Worm (Caenorhabditis elegans) whole organism, L2 larva: ENCODE data around the gene qua-1.
A peak's percentile ranks its signal among the peaks of the same experiment; 100 is the strongest.

Experiments
- C34F6.9 ChIP-seq: fragments of 150-350 bp; optimal IDR thresholded peaks from 2 replicates; lab custom pipeline; 2014; ENCODE audit warnings: missing biosample characterization, missing genetic modification characterization
- F13H6.1 ChIP-seq: sonication (generic microtip); optimal IDR thresholded peaks from 2 replicates; lab custom pipeline; 2016; ENCODE audit warnings: missing genetic modification characterization, missing compliant biosample characterization
- ZK546.5 ChIP-seq: sonication (generic microtip); optimal IDR thresholded peaks from 2 replicates; lab custom pipeline; 2017; ENCODE audit warnings: missing biosample characterization, missing genetic modification characterization
- alr-1 ChIP-seq: fragments of 150-350 bp; optimal IDR thresholded peaks from 2 replicates; lab custom pipeline; 2014; ENCODE audit warnings: missing biosample characterization, missing genetic modification characterization
- blmp-1 ChIP-seq: sonication (generic microtip); optimal IDR thresholded peaks from 2 replicates; lab custom pipeline; 2017; ENCODE audit warnings: missing genetic modification characterization, mild to moderate bottlenecking, missing compliant biosample characterization, antibody characterized with exemption, moderate library complexity; ENCODE audit not compliant: insufficient read depth
- ceh-16 ChIP-seq: fragments of 150-350 bp; optimal IDR thresholded peaks from 2 replicates; lab custom pipeline; 2014; ENCODE audit warnings: missing biosample characterization, missing genetic modification characterization
- dmd-4 ChIP-seq: sonication (generic microtip); optimal IDR thresholded peaks from 2 replicates; lab custom pipeline; 2017; ENCODE audit warnings: missing biosample characterization, missing genetic modification characterization
- elt-1 ChIP-seq: fragments of 150-350 bp; optimal IDR thresholded peaks from 2 replicates; lab custom pipeline; 2014; ENCODE audit warnings: missing biosample characterization, missing genetic modification characterization
- elt-3 ChIP-seq: sonication (generic microtip); optimal IDR thresholded peaks from 2 replicates; lab custom pipeline; 2017; ENCODE audit warnings: missing biosample characterization, missing genetic modification characterization
- fos-1 ChIP-seq: fragments of 150-350 bp; optimal IDR thresholded peaks from 2 replicates; lab custom pipeline; 2014; ENCODE audit warnings: missing biosample characterization, missing genetic modification characterization
- lin-11 ChIP-seq: fragments of 150-350 bp; sonication (generic microtip); optimal IDR thresholded peaks from 2 replicates; lab custom pipeline; 2014; ENCODE audit warnings: missing biosample characterization, missing genetic modification characterization, inconsistent platforms, mixed read lengths
- lsy-2 ChIP-seq, 2 experiments: fragments of 150-350 bp in 1 of 2; sonication (generic microtip) in 1 of 2; optimal IDR thresholded peaks; 2 replicates each; lab custom pipeline; 2014 to 2017; ENCODE audit warnings: missing biosample characterization in 2 of 2, missing genetic modification characterization in 2 of 2
- mab-5 ChIP-seq: fragments of 150-350 bp; optimal IDR thresholded peaks from 2 replicates; lab custom pipeline; 2014; ENCODE audit warnings: missing biosample characterization, missing genetic modification characterization
- mdl-1 ChIP-seq, 2 experiments: fragments of 150-350 bp in 1 of 2; sonication (generic microtip) in 1 of 2; optimal IDR thresholded peaks; 2 replicates each; lab custom pipeline; 2017; ENCODE audit warnings: missing biosample characterization in 2 of 2, missing genetic modification characterization in 2 of 2
- nhr-129 ChIP-seq: fragments of 150-350 bp; optimal IDR thresholded peaks from 2 replicates; lab custom pipeline; 2014; ENCODE audit warnings: missing biosample characterization, missing genetic modification characterization
- nhr-21 ChIP-seq: fragments of 150-350 bp; optimal IDR thresholded peaks from 2 replicates; lab custom pipeline; 2014; ENCODE audit warnings: missing biosample characterization, missing genetic modification characterization
- nhr-25 ChIP-seq: fragments of 150-350 bp; sonication (generic microtip); optimal IDR thresholded peaks from 3 replicates; lab custom pipeline; 2014; ENCODE audit warnings: missing biosample characterization, missing genetic modification characterization
- nhr-6 ChIP-seq: fragments of 150-350 bp; optimal IDR thresholded peaks from 2 replicates; lab custom pipeline; 2014; ENCODE audit warnings: missing biosample characterization, missing genetic modification characterization
- nhr-77 ChIP-seq: fragments of 150-350 bp; optimal IDR thresholded peaks from 2 replicates; lab custom pipeline; 2014; ENCODE audit warnings: missing biosample characterization, missing genetic modification characterization
- sem-4 ChIP-seq: fragments of 150-350 bp; optimal IDR thresholded peaks from 2 replicates; lab custom pipeline; 2014; ENCODE audit warnings: missing biosample characterization, missing genetic modification reagents, missing genetic modification characterization
- skn-1 ChIP-seq: sonication (generic microtip); optimal IDR thresholded peaks from 2 replicates; lab custom pipeline; 2017; ENCODE audit warnings: missing biosample characterization, missing genetic modification characterization
- sma-3 ChIP-seq: sonication (generic microtip); optimal IDR thresholded peaks from 2 replicates; lab custom pipeline; 2016; ENCODE audit warnings: missing genetic modification reagents, missing genetic modification characterization, missing compliant biosample characterization
- sma-9 ChIP-seq, 2 experiments: fragments of 150-350 bp in 1 of 2; sonication (generic microtip) in 1 of 2; optimal IDR thresholded peaks; 2 replicates each; lab custom pipeline; 2014 to 2016; ENCODE audit warnings: missing genetic modification characterization in 2 of 2, mild to moderate bottlenecking in 1 of 2, missing biosample characterization in 1 of 2, missing compliant biosample characterization in 1 of 2, missing genetic modification reagents in 1 of 2, moderate library complexity in 1 of 2
- unc-55 ChIP-seq: fragments of 150-350 bp; sonication (generic microtip); optimal IDR thresholded peaks from 3 replicates; lab custom pipeline; 2014; ENCODE audit warnings: missing biosample characterization, missing genetic modification reagents, missing genetic modification characterization
- zag-1 ChIP-seq: fragments of 150-350 bp; optimal IDR thresholded peaks from 2 replicates; lab custom pipeline; 2014; ENCODE audit warnings: missing biosample characterization, missing genetic modification characterization
- ztf-1 ChIP-seq: fragments of 200-800 bp; sonication (Bioruptor generic); conservative IDR thresholded peaks from 2 replicates; pipeline ENCODE4 v1.3.6; 2022; ENCODE audit warnings: missing genetic modification characterization, missing compliant biosample characterization
- ztf-11 ChIP-seq: sonication (generic microtip); optimal IDR thresholded peaks from 2 replicates; lab custom pipeline; 2017; ENCODE audit warnings: missing biosample characterization, missing genetic modification characterization
- ztf-4 ChIP-seq: fragments of 150-350 bp; optimal IDR thresholded peaks from 2 replicates; lab custom pipeline; 2014; ENCODE audit warnings: missing biosample characterization, missing genetic modification characterization

Gene qua-1

DNA sequence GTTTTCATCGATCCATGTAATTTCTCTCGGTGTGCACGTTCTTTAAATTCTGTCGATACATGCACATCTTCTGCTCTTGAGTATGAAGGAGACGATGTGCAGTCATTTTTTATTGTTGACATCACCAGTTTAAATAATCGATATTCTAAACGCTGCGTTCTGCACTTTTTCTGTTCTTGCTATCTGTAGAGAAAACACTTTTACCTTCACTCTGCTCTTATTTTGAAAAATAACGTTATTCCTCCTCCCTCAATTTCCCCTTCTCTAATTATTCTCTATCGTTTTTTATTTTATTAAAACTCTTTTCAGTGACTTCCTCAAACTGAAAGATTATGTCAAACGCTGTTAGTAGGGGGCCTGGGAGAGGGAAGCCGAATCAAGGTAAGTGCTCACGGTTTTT is 18.3 kb downstream of the qua-1 start, which contains the start of gene ifg-1:
TSS of gene ifg-1 (plus strand) at position 301 of the 400 bp plus-strand sequence.
- no peak for TF ChIP-seq sma-9 (GFP tag; optimal IDR thresholded peaks at IDR 0.05; lab: Kevin White, UChicago)
- TF ChIP-seq sma-9 (tag; optimal IDR thresholded peaks at IDR 0.05; lab: Kevin White, UChicago): no peak

DNA sequence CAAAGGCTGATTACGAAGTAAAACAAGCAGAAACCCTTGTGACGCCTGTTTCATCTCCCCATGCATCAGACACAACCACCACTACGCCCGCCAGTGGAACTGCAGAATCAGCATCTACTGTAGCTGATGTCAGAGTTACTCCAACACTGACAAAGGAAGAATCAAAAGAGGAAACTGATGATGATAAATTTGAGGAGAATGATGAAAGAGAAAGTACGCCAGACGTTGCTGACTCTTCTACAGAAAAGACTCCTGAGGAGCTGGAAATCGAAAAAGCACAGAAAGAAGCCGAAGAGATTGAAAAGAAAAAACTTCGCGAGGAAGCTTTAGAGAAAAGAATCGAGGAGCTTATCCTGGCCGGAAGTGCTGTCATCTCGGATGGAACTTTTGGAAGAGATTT is 19.7 kb downstream of the qua-1 start:
- no peak for TF ChIP-seq elt-1 (tag; lab: Kevin White, UChicago)
- no peak for TF ChIP-seq C34F6.9
- no peak for TF ChIP-seq sma-3 (GFP tag; lab: Kevin White, UChicago)
- TF ChIP-seq ZK546.5 (tag; lab: Kevin White, UChicago): no peak
- TF ChIP-seq F13H6.1 (tag; lab: Kevin White, UChicago): no peak
- no peak for TF ChIP-seq mab-5 (tag; lab: Kevin White, UChicago)
- TF ChIP-seq, all 48 proteins: peak for 0

DNA sequence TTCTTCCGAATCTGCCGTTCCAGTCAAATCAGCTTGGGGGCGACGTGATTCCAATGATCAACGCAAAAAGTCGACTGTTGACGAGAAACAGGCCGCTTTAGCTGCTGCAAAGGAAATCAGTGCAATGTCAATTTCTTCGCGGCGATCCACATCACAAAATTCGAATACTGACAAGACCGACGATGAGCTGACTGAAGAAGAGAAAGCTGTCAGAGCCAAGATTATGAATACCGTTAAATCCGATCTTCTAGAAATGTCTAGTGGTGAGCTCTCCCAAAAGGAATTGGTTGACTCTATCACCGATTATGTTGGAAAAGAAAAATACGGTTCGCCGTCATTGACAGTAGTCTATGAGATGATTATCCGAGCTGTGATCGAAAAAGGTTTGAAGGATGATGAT is 21.7 kb downstream of the qua-1 start:
- TF ChIP-seq elt-1 (tag; lab: Kevin White, UChicago) (no peak), blmp-1 (no peak), nhr-6 (no peak), zag-1 (no peak), alr-1 (no peak)
- TF ChIP-seq, all 48 proteins: peak for 0

DNA sequence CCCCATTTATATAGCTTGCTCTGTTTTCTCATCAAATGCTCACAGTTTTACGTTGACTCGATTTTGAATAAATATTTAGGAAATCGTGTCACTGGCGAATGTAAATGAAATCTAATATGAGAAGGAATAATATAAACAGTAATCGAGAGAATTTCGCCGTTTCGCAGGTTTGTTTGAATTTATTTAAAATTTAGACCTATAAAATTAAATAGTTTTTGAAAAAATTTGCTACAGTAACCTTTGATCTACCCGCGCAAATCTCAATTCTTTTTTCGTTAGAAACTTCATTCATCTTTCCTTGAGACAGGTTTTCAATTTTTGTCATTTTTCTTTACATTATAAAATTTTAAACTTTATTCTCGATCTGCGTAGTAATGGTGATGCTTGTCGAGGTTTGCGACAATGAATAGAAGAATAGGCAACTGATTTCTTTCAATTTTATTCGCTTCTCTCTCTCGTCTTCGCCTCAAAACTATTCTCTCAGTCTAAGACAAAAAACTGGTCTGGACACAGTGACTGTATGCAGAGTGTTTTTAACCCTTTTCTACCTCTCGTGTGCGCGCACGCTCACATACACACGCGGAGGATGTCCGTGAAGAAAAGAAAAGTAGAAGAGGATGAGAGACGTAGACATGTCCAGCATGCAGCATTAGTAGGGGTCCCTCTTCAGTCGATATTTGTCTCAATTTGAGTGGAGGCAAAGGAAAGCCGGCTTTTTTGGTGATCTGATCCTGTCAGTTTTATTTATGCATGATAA is 23.9 kb downstream of the qua-1 start, which contains the start of gene dab-1:
TSS of gene dab-1 (plus strand) at position 78 of the 757 bp plus-strand sequence.
- no peak for TF ChIP-seq ZK546.5 (tag; lab: Kevin White, UChicago)
- no peak for TF ChIP-seq dmd-4 (tag; lab: Kevin White, UChicago)
- TF ChIP-seq fos-1 (tag; lab: Kevin White, UChicago): peak; percentile 35
- TF ChIP-seq nhr-6: no peak
- TF ChIP-seq mdl-1 (tag; optimal IDR thresholded peaks at IDR 0.05; lab: Kevin White, UChicago): peak in 1 of 2 experiments; percentile 29
- TF ChIP-seq unc-55: peak; percentile 28
- TF ChIP-seq sem-4 (tag; lab: Kevin White, UChicago): peak; percentile 61
- TF ChIP-seq skn-1 (tag; lab: Kevin White, UChicago): no peak
- TF ChIP-seq blmp-1: peak; percentile 10
- TF ChIP-seq mab-5 (tag; lab: Kevin White, UChicago): no peak
- peak; percentile 43 for TF ChIP-seq nhr-21 (tag; lab: Kevin White, UChicago)
- TF ChIP-seq sma-3 (GFP tag; lab: Kevin White, UChicago): peak; percentile 9
- TF ChIP-seq lsy-2 (tag; optimal IDR thresholded peaks at IDR 0.05; lab: Kevin White, UChicago): peak in 1 of 2 experiments; percentile 32
- no peak for TF ChIP-seq ztf-4 (tag; lab: Kevin White, UChicago)
- TF ChIP-seq nhr-25 (tag; lab: Kevin White, UChicago): peak; percentile 86
- no peak for TF ChIP-seq zag-1
- peak; percentile 68 for TF ChIP-seq nhr-129
- TF ChIP-seq C34F6.9: peak; percentile 46
- TF ChIP-seq, all 48 proteins: peak for 11

DNA sequence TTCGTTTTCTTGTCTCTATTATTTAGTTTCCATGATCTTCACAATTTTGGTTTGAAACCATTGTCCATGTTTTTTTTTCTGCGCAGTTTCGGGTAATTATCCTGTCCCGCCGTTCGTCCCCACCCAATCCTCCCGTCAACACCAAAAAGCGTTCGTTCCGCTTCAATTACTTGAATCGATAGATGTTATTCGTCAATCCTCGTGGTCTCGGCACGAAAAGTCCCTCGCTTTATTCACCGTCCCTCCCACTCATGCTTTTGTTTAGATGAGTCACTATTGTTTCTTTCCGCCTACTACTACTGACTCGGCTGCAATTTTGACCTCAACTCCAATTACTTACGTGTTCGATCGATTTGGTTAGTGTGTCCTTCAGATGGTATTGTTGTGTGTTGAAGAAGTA is 24.8 kb downstream of the qua-1 start:
- TF ChIP-seq lin-11 (no peak), sem-4 (tag; lab: Kevin White, UChicago) (no peak), alr-1 (no peak), ztf-11 (tag; lab: Kevin White, UChicago) (no peak), ceh-16 (tag; lab: Kevin White, UChicago) (no peak), skn-1 (tag; lab: Kevin White, UChicago) (no peak), nhr-129 (no peak), sma-3 (GFP tag; lab: Kevin White, UChicago) (no peak), dmd-4 (tag; lab: Kevin White, UChicago) (no peak), lsy-2 (tag; optimal IDR thresholded peaks at IDR 0.05; lab: Kevin White, UChicago) (no peak), nhr-6 (no peak), elt-3 (tag; lab: Kevin White, UChicago) (no peak)

DNA sequence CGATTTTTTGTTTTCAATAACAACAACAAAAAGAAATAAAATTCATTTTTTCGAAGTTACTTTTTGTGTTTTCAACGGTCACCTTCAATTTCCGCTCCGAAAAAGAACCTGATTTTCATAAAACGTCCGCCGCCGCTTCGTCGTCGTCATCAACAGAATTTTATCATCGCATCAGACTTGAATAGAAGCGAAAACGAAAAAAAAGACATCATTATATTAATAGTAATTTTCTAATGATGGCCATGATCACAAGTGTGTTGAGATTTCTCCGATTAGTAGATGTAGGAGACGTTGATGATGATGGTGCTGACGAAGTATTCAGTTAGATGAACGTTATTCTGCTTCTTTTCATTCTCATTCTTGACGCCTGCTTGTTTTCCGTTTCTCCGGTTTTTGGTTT is 25.3 kb downstream of the qua-1 start:
- TF ChIP-seq nhr-21 (tag; lab: Kevin White, UChicago) (no peak), nhr-77 (tag; lab: Kevin White, UChicago) (no peak), ZK546.5 (tag; lab: Kevin White, UChicago) (no peak), ztf-1 (no peak)
